Worm (Caenorhabditis elegans): ENCODE measurements around the gene aps-1.

The aps-1 gene

DNA sequence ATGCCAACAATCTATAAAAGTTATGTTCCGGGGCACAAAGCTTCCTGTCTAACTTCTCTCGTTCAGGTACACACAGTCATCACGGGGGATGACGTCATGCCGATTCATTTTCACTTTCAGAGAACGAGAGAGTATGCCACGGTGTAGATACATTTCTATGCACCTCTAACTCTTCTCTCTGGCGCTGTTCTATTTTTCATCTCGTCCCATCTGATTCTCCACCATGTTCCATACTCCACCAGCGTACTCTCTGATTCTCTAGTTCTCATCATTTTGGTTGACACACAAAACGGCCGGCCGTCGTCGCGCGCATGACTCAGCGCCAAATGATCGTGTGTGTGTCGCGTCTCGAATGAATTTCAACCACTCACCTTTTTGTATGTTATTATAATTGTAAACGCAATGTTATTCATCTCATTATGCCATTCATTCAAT, 17.4 kb upstream of the aps-1 start (continued):
- TF ChIP-seq D1046.2 (GFP tag; IDR thresholded peaks at IDR 0.05) (0 out of 2 replicates have a peak, but pooled peaks have one; percentile 18), nhr-25 (tag; optimal IDR thresholded peaks at IDR 0.05; ENCODE audit: borderline replicate concordance, insufficient read depth) (peak; percentile 81), ctbp-1 (GFP tag; IDR thresholded peaks at IDR 0.05) (peak; percentile 86), dmd-6 (GFP tag; IDR thresholded peaks at IDR 0.05) (peak; percentile 99), nhr-237 (tag; optimal IDR thresholded peaks at IDR 0.05) (no peak), Y105C5A.15 (GFP tag; IDR thresholded peaks at IDR 0.05) (no peak), unc-62 (GFP tag; optimal IDR thresholded peaks at IDR 0.05 in 1 of 2) (peak in 1 of 2 experiments; percentile 99), unc-62 (tag; optimal IDR thresholded peaks at IDR 0.05) (no peak), zfp-2 (tag; optimal IDR thresholded peaks at IDR 0.05) (no peak), F26F4.8 (GFP tag; conservative IDR thresholded peaks at IDR 0.05) (no peak), F49E8.2 (tag; optimal IDR thresholded peaks at IDR 0.05; ENCODE audit: borderline replicate concordance) (no peak), mxl-2 (GFP tag; conservative IDR thresholded peaks at IDR 0.05) (peak; percentile 71; the same call in 1 of the 2 replicates), nhr-10 (tag; optimal IDR thresholded peaks at IDR 0.05) (peak; percentile 97), daf-16 (GFP tag; optimal IDR thresholded peaks at IDR 0.05) (peak; percentile 59 to 89), daf-16 (tag; optimal IDR thresholded peaks at IDR 0.05) (peak; percentile 98), mxl-3 (GFP tag; optimal IDR thresholded peaks at IDR 0.05) (peak; percentile 94), F37D6.2 (tag; optimal IDR thresholded peaks at IDR 0.05) (peak; percentile 42), nhr-76 (tag; optimal IDR thresholded peaks at IDR 0.05) (peak; percentile 33), unc-39 (tag; optimal IDR thresholded peaks at IDR 0.05) (no peak), snpc-4 (tag; optimal IDR thresholded peaks at IDR 0.05) (no peak), F10B5.3 (tag; optimal IDR thresholded peaks at IDR 0.05) (peak; percentile 51), daf-19 (GFP tag; conservative IDR thresholded peaks at IDR 0.05) (no peak), unc-130 (GFP tag; optimal IDR thresholded peaks at IDR 0.05) (no peak), lin-39 (tag; optimal IDR thresholded peaks at IDR 0.05) (no peak), zip-2 (tag; optimal IDR thresholded peaks at IDR 0.05) (peak; percentile 30), nhr-6 (tag; optimal IDR thresholded peaks at IDR 0.05) (peak; percentile 81), nhr-102 (tag; optimal IDR thresholded peaks at IDR 0.05) (peak; percentile 96), Y5F2A.4 (GFP tag; optimal IDR thresholded peaks at IDR 0.05) (no peak), jun-1 (tag; optimal IDR thresholded peaks at IDR 0.05) (peak; percentile 93), lin-1 (GFP tag; IDR thresholded peaks at IDR 0.05) (peak; percentile 97), lin-13 (GFP tag; optimal IDR thresholded peaks at IDR 0.05) (peak; percentile 81), lir-3 (tag; optimal IDR thresholded peaks at IDR 0.05) (no peak), skn-1 (tag; optimal IDR thresholded peaks at IDR 0.05) (no peak), nhr-77 (tag; optimal IDR thresholded peaks at IDR 0.05) (peak; percentile 86), lin-38 (GFP tag; IDR thresholded peaks at IDR 0.05) (peak; percentile 71), Y75B8A.6 (GFP tag; IDR thresholded peaks at IDR 0.05) (no peak), pha-4 (GFP tag; IDR thresholded peaks at IDR 0.05) (peak; percentile 94), pha-4 (tag; optimal IDR thresholded peaks at IDR 0.05) (peak; percentile 90), lin-15B (tag; optimal IDR thresholded peaks at IDR 0.05) (no peak), fos-1 (tag; optimal IDR thresholded peaks at IDR 0.05) (no peak), php-3 (GFP tag; IDR thresholded peaks at IDR 0.05) (peak; percentile 97), mes-2 (tag; optimal IDR thresholded peaks at IDR 0.05; ENCODE audit: poor library complexity, severe bottlenecking) (peak; percentile 74), dmd-9 (GFP tag; IDR thresholded peaks at IDR 0.05) (peak; percentile 64; the same call in 1 of the 2 replicates), dpl-1 (GFP tag; optimal IDR thresholded peaks at IDR 0.05) (peak; percentile 67), ces-1 (GFP tag; optimal IDR thresholded peaks at IDR 0.05) (no peak), egl-27 (tag; optimal IDR thresholded peaks at IDR 0.05) (peak; percentile 79), Y48G9A.11 (GFP tag; IDR thresholded peaks at IDR 0.05) (no peak), T26A8.4 (GFP tag; IDR thresholded peaks at IDR 0.05) (peak; percentile 93), T20F7.1 (GFP tag; optimal IDR thresholded peaks at IDR 0.05) (peak; percentile 89), R02D3.7 (tag; optimal IDR thresholded peaks at IDR 0.05) (no peak), hif-1 (tag; optimal IDR thresholded peaks at IDR 0.05) (peak; percentile 13 to 85), gei-8 (GFP tag; optimal IDR thresholded peaks at IDR 0.05) (peak; percentile 83)

Data from whole organism, L4 larva.